Worm (Caenorhabditis elegans) whole organism, late embryonic: ENCODE data around the gene nhr-195.

Experiments
- Y22D7AL.16 ChIP-seq: sonication (generic microtip); optimal IDR thresholded peaks from 2 replicates; lab custom pipeline; 2016; ENCODE audit warnings: missing genetic modification characterization, missing compliant biosample characterization
- ama-1 ChIP-seq: fragments of 150-350 bp; optimal IDR thresholded peaks from 2 replicates; lab custom pipeline; 2014
- ceh-19 ChIP-seq: fragments of 200-800 bp; sonication (Bioruptor generic); optimal IDR thresholded peaks from 2 replicates; lab custom pipeline; 2018; ENCODE audit warnings: mild to moderate bottlenecking, missing genetic modification characterization, missing compliant biosample characterization
- ceh-34 ChIP-seq: sonication (generic microtip); optimal IDR thresholded peaks from 2 replicates; lab custom pipeline; 2016; ENCODE audit warnings: mild to moderate bottlenecking, missing genetic modification characterization, missing compliant biosample characterization
- elt-2 ChIP-seq: sonication (generic microtip); optimal IDR thresholded peaks from 2 replicates; lab custom pipeline; 2016; ENCODE audit warnings: missing genetic modification reagents, missing genetic modification characterization, missing compliant biosample characterization
- hlh-8 ChIP-seq: sonication (generic microtip); optimal IDR thresholded peaks from 2 replicates; lab custom pipeline; 2016; ENCODE audit warnings: missing genotype, missing genetic modification characterization, missing compliant biosample characterization
- nfya-1 ChIP-seq: sonication (generic microtip); optimal IDR thresholded peaks from 2 replicates; lab custom pipeline; 2017; ENCODE audit warnings: missing genetic modification characterization, mild to moderate bottlenecking, missing compliant biosample characterization, antibody characterized with exemption, moderate library complexity
- nhr-11 ChIP-seq: fragments of 150-350 bp; optimal IDR thresholded peaks from 2 replicates; lab custom pipeline; 2014; ENCODE audit warnings: missing biosample characterization, missing genetic modification characterization
- pha-4 ChIP-seq: fragments of 150-350 bp; optimal IDR thresholded peaks from 2 replicates; lab custom pipeline; 2018; ENCODE audit warnings: missing biosample characterization, missing genetic modification reagents, missing genetic modification characterization
- pqm-1 ChIP-seq: sonication (generic microtip); optimal IDR thresholded peaks from 2 replicates; lab custom pipeline; 2016; ENCODE audit warnings: missing genetic modification characterization, missing compliant biosample characterization
- pros-1 ChIP-seq: fragments of 150-350 bp; optimal IDR thresholded peaks from 2 replicates; lab custom pipeline; 2014; ENCODE audit warnings: missing biosample characterization, missing genetic modification reagents, missing genetic modification characterization
- tbx-7 ChIP-seq: sonication (generic microtip); optimal IDR thresholded peaks from 2 replicates; lab custom pipeline; 2016; ENCODE audit warnings: missing genotype, missing genetic modification characterization, missing compliant biosample characterization

ce11 chrV:8940419-8940818 is 31.8 kb downstream of the nhr-195 start:
- TF ChIP-seq elt-2 (no peak), ceh-19 (no peak), nhr-11 (tag; lab: Kevin White, UChicago) (no peak), hlh-8 (tag; lab: Kevin White, UChicago) (no peak), tbx-7 (tag; lab: Kevin White, UChicago) (no peak), pha-4 (tag; lab: Kevin White, UChicago) (no peak), pqm-1 (tag; lab: Kevin White, UChicago) (no peak), pros-1 (tag; lab: Kevin White, UChicago) (no peak), ceh-34 (tag; lab: Kevin White, UChicago) (no peak), Y22D7AL.16 (tag; lab: Kevin White, UChicago) (no peak), nfya-1 (no peak), ama-1 (lab: Kevin White, UChicago) (no peak)
